Fruit fly (Drosophila melanogaster): ENCODE measurements around the gene Hesr.

Gene Hesr

DNA sequence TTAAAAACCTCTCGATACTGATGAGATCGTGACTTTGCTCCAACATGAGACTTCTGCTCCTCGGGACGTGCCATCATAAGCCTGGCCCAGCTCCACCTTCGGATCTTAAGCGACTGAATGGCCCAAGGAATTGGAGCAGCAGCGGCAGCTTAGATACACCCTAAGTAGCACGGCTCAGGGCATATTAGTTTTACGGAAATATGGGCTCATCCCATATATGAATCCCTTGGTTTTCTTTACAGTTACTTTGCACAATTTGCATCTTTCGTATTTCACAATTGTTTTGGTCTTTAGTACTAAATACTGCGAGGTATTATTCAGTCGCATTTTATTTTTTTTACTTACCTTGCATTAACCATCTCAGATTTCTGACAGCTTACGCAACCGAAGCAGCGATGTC, at the start of gene Hesr:
Hesr (minus strand) TSS at position 101 of the 400 bp plus-strand sequence.
- no peak for TF ChIP-seq noc (tag; optimal IDR thresholded peaks at IDR 0.05)

- TF ChIP-seq noc (tag; optimal IDR thresholded peaks at IDR 0.05): no peak
These were observed 49.5 kb upstream of the Hesr start for dm6 chrX:18254465-18254864.

dm6 chrX:18253773-18254172, 48.8 kb upstream of the Hesr start:
- TF ChIP-seq noc (tag; optimal IDR thresholded peaks at IDR 0.05): no peak

dm6 chrX:18251910-18252309, 47.0 kb upstream of the Hesr start:
- no peak for TF ChIP-seq noc (tag; optimal IDR thresholded peaks at IDR 0.05)

DNA sequence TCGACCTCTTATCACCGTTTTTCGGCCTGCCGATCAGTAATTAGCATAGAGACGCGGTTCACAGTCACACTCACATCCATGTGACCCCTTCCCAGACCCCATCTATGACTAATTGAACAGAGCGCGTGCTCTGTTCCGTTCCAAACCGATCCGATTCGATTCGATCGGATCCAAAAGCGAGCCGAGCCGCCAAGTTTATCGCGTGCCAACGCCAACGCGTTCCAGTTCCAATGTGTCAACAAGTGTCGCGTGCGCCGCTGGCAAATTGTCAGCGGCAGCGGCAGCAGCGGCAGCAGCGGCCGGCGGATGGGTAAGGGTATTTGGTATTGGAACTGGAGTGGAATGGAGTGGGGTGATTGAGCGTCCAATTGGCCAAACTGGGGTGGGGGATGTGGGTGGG, 43.3 kb upstream of the Hesr start:
- TF ChIP-seq noc (tag; optimal IDR thresholded peaks at IDR 0.05): no peak

DNA sequence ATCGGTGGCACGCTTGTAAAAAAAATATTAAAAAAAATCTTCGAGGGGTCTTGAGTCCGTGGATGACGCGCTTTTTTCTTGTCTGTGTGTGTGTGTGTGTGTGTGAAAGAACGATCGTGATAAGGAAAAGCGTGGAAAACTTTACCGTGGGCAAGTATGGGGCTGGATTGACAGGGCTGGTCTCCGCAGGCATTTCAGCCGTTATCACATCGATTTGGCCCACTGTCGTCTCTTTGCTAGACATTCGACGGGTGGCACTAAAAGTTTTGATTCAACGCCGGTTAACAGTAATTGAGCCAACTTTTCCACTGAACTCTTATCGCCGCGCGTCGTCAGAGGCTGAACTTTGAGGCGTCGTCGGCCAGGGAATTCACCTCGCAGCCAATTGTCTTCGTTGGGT, 41.9 kb upstream of the Hesr start:
- TF ChIP-seq noc (tag; optimal IDR thresholded peaks at IDR 0.05): no peak

DNA sequence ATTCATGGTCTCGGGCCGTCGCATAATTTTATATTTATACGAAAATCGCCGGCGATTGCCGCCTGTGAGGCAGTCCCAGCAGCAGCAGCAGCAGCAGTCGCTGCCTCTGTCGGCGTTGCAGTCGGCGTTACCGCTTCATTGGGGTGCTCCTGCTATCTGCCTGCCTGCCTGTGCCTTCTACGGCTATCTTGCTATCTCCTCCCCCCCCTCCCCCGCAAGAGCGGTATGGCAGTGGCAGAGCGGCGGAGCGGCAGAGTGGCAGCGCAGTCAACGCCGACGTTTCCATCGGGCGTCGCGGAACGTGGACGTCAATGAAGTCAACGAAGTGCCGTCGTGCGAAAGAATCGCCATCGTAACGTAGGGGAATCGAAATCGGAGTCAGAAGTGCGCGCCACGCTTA, 40.2 kb upstream of the Hesr start:
- no peak for TF ChIP-seq noc (tag; optimal IDR thresholded peaks at IDR 0.05)

dm6 chrX:18243376-18244272, 38.7 kb upstream of the Hesr start:
- TF ChIP-seq noc (tag; optimal IDR thresholded peaks at IDR 0.05): no peak

DNA sequence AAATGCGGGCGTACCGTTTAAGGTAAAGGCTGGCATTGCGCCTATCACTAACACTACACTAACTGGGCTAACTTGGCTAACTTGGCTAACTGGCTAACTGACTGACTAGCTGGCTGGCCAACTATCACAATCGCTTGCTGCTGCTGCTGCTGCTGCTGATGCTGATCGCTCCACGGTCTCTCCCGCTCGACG, 38.1 kb upstream of the Hesr start, which contains the start of gene upd2:
upd2 (minus strand) TSS at position 101 of the 192 bp plus-strand sequence.
- TF ChIP-seq noc (tag; optimal IDR thresholded peaks at IDR 0.05): no peak

- no peak for TF ChIP-seq noc (tag; optimal IDR thresholded peaks at IDR 0.05)
These were observed 36.3 kb upstream of the Hesr start for dm6 chrX:18241267-18241666.

dm6 chrX:18239301-18239700, 34.4 kb upstream of the Hesr start:
- no peak for TF ChIP-seq noc (tag; optimal IDR thresholded peaks at IDR 0.05)

DNA sequence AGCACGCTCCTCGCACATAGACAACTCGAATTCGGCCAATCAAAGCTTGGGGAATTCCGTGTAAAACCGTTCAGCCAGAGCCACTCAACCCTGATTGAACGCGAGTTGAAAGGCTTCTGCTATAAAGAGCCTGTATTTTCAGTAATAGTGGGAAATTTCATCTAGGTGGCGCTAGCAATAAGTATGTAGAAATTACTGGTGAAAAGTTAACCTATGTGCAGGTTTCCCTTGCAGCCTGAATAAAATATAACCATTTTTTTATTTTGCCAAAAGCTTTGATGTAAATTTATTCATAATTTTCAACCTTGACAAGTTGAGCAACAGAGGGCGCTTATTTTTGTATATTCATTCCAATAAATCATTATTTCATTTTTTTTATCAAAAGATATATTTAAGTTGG, 33.5 kb upstream of the Hesr start:
- no peak for TF ChIP-seq noc (tag; optimal IDR thresholded peaks at IDR 0.05)

DNA sequence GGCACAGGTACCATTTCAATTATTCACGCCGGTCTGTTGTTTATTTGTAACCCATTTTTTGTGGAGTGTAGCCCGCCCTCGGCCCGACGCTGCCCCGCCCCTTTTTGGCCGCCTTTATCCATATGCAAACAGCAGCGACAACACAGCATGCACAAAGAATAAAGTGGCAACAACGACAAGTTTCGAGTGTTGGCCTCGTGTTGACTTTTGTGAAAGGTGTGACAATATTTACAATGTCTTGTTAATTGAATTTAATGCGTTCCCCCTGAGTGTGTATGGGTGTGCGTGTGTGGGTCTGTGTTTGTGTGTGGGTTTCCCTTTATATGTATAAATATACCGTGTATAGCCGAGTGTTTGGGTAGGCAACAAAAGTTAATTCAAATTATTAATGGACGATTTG, 32.9 kb upstream of the Hesr start:
- TF ChIP-seq noc (tag; optimal IDR thresholded peaks at IDR 0.05): no peak

- TF ChIP-seq noc (tag; optimal IDR thresholded peaks at IDR 0.05): no peak
These were observed 21.0 kb upstream of the Hesr start, which contains the start of gene CG33639 for dm6 chrX:18225976-18226375. Gene CG33639, minus strand, starts transcription at chrX:18226076.

- no peak for TF ChIP-seq noc (tag; optimal IDR thresholded peaks at IDR 0.05)
These were observed 4.1 kb upstream of the Hesr start, which contains the start of gene Him for dm6 chrX:18208930-18209477. Gene Him, plus strand, starts transcription at chrX:18209427.

DNA sequence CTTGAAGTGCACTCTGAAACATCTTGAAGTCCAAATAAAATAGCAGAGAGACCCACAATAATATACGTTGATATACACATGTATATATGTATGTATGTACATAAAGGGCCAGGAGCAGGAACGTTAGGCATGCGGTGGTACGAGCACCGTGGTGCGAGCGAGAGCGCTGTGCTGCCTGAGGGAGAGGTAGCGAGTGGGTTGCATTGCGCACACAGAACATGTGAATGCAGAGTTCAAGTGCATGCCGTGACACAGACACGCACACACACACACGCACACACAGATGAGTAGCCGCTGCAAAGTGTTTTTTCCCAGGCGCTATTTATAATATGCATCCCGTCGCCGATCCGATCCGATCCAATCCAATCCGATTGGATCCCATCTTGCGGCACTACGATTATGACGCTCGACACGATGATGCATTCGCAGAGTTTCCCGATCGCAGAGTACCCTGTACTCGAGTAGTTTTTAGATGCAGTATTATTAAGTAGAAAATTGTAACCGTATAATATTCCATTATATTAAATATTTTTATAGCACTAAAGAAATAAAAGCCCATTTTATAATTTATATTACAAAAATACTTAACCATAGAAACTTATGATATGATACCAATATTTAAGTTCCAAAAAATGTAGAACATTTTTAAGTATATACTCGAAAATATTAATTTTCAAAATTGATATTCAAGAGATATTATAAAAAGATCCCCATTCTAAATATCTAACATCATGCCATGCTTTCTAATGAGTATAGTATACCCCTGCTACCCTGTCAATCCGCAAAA, 3.3 kb upstream of the Hesr start:
- TF ChIP-seq noc (tag; optimal IDR thresholded peaks at IDR 0.05): no peak

DNA sequence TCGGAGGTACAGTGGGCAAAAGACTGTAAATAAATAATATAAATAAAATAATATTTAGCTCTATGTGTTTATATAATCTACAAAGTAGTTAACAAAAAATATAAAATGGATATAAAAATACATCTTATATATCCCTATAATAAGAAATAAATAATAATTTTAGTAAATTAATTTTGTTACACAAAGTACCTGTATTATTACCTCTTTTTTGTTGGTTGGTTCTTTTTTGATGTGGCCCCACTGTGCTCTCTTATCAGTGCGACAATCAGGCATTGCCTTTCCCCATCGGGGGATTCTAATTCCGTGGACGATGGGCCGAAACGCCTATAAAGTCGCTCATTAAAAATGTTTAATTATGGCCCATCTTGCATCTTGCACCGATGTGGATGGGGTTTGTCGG, 2.6 kb upstream of the Hesr start:
- TF ChIP-seq noc (tag; optimal IDR thresholded peaks at IDR 0.05): no peak

All from whole organism, larva.